Fruit fly (Drosophila melanogaster) whole organism, adult: ENCODE measurements around the gene CG42337.
A peak's percentile ranks its signal among the peaks of the same experiment; 100 is the strongest.

Experiments used
- CG11617 ChIP-seq: fragments of 200-800 bp; sonication (Bioruptor generic); optimal IDR thresholded peaks from 2 replicates; lab custom pipeline; 2017; ENCODE audit warnings: mild to moderate bottlenecking, missing biosample characterization, missing genetic modification reagents, missing genetic modification characterization
- CG12768 ChIP-seq: fragments of 200-800 bp; sonication (Bioruptor generic); optimal IDR thresholded peaks from 2 replicates; lab custom pipeline; 2017; ENCODE audit warnings: missing biosample characterization, missing genetic modification characterization, mild to moderate bottlenecking, moderate library complexity, missing genetic modification reagents
- CG14711 ChIP-seq: fragments of 200-800 bp; sonication (Bioruptor generic); optimal IDR thresholded peaks from 2 replicates; lab custom pipeline; 2018; ENCODE audit warnings: missing biosample characterization, mild to moderate bottlenecking, missing genetic modification characterization, moderate library complexity
- CG33017 ChIP-seq: fragments of 200-800 bp; sonication (Bioruptor generic); optimal IDR thresholded peaks from 2 replicates; lab custom pipeline; 2018; ENCODE audit warnings: missing biosample characterization, mild to moderate bottlenecking, missing genetic modification characterization, moderate library complexity
- Clk ChIP-seq: fragments of 200-800 bp; sonication (Bioruptor generic); optimal IDR thresholded peaks from 2 replicates; lab custom pipeline; 2017; ENCODE audit warnings: missing biosample characterization, missing genetic modification characterization
- Crg-1 ChIP-seq: fragments of 200-800 bp; sonication (Bioruptor generic); optimal IDR thresholded peaks from 2 replicates; lab custom pipeline; 2016; ENCODE audit warnings: missing biosample characterization, missing genetic modification characterization
- Hr96 ChIP-seq: fragments of 200-800 bp; sonication (Bioruptor generic); optimal IDR thresholded peaks from 2 replicates; lab custom pipeline; 2016; ENCODE audit warnings: missing biosample characterization, missing genetic modification characterization
- bab1 ChIP-seq: fragments of 200-800 bp; sonication (Bioruptor generic); optimal IDR thresholded peaks from 3 replicates; lab custom pipeline; 2019; ENCODE audit warnings: missing biosample characterization, mild to moderate bottlenecking, missing genetic modification characterization, moderate library complexity
- cnc ChIP-seq, 2 experiments: fragments of >200 bp; optimal IDR thresholded peaks; 2 replicates each; lab custom pipeline; 2017
- kay ChIP-seq: fragments of 200-800 bp; sonication (Bioruptor generic); peaks from one replicate; lab custom pipeline; 2016; ENCODE audit warnings: missing biosample characterization, missing genetic modification characterization, borderline replicate concordance
- ovo ChIP-seq: fragments of 200-800 bp; sonication (Bioruptor generic); optimal IDR thresholded peaks from 2 replicates; lab custom pipeline; 2016; ENCODE audit warnings: missing biosample characterization, missing genetic modification characterization
- pad ChIP-seq: fragments of 200-800 bp; sonication (Bioruptor generic); optimal IDR thresholded peaks from 3 replicates; lab custom pipeline; 2017; ENCODE audit warnings: missing biosample characterization, missing genetic modification characterization, mild to moderate bottlenecking, moderate library complexity, missing genetic modification reagents
- tj ChIP-seq: fragments of 200-800 bp; sonication (Bioruptor generic); optimal IDR thresholded peaks from 3 replicates; lab custom pipeline; 2017; ENCODE audit warnings: missing biosample characterization, mild to moderate bottlenecking, missing genetic modification characterization, moderate library complexity
- toe ChIP-seq: fragments of 200-800 bp; sonication (Bioruptor generic); optimal IDR thresholded peaks from 2 replicates; lab custom pipeline; 2016; ENCODE audit warnings: missing biosample characterization, missing genetic modification characterization

- no peak for TF ChIP-seq pad (GFP tag; lab: Kevin White, UChicago)
- TF ChIP-seq bab1 (GFP tag; lab: Kevin White, UChicago) = peak; percentile 39
- TF ChIP-seq CG11617 (GFP tag; lab: Kevin White, UChicago) = no peak
- TF ChIP-seq kay (GFP tag; lab: Kevin White, UChicago) = no peak
- TF ChIP-seq cnc (optimal IDR thresholded peaks at IDR 0.05; lab: Kevin White, UChicago) = no peak
- no peak for TF ChIP-seq CG14711 (tag; lab: Kevin White, UChicago)
- TF ChIP-seq Hr96 (GFP tag; lab: Kevin White, UChicago) = no peak
- TF ChIP-seq Clk (GFP tag; lab: Kevin White, UChicago) = no peak
- peak; percentile 1 for TF ChIP-seq tj (GFP tag; lab: Kevin White, UChicago)
- TF ChIP-seq toe = no peak
- TF ChIP-seq Crg-1 = no peak
- no peak for TF ChIP-seq ovo (GFP tag; lab: Kevin White, UChicago)
- no peak for TF ChIP-seq CG33017 (tag; lab: Kevin White, UChicago)
- no peak for TF ChIP-seq CG12768 (GFP tag; lab: Kevin White, UChicago)
Observed at dm6 chr3L:21216697-21217291, 23.6 kb upstream of the CG42337 start, which contains the start of the genes Trmt112 and Ilk.
